Worm (Caenorhabditis elegans) whole organism, L1 larva: ENCODE results near the gene D1025.1.

Experiments
- ama-1 ChIP-seq: fragments of 150-350 bp; optimal IDR thresholded peaks from 2 replicates; lab custom pipeline; 2014
- jun-1 ChIP-seq: fragments of 150-350 bp; optimal IDR thresholded peaks from 2 replicates; lab custom pipeline; 2014; ENCODE audit warnings: missing biosample characterization, missing genetic modification reagents, missing genetic modification characterization
- nhr-237 ChIP-seq: fragments of 150-350 bp; optimal IDR thresholded peaks from 2 replicates; lab custom pipeline; 2014; ENCODE audit warnings: missing biosample characterization, missing genetic modification characterization
- pqm-1 ChIP-seq: sonication (generic microtip); optimal IDR thresholded peaks from 3 replicates; lab custom pipeline; 2017; ENCODE audit warnings: missing biosample characterization, missing genetic modification characterization

- no peak for TF ChIP-seq ama-1
- TF ChIP-seq nhr-237 = peak; percentile 54
- TF ChIP-seq jun-1 (tag; lab: Kevin White, UChicago) = peak; percentile 7
- TF ChIP-seq pqm-1 (tag; lab: Kevin White, UChicago) = peak; percentile 57
Observed at ce11 chrX:14505578-14506353, 14.8 kb upstream of the D1025.1 start.
